Worm (Caenorhabditis elegans) whole organism, mixed stage, embryonic: ENCODE measurements around the gene tbx-39.

Source experiments
- M03D4.4 ChIP-seq: sonication (generic microtip); optimal IDR thresholded peaks from 2 replicates; lab custom pipeline; 2017; ENCODE audit warnings: mild to moderate bottlenecking, missing genetic modification characterization, missing compliant biosample characterization
- blmp-1 ChIP-seq: fragments of 150-350 bp; optimal IDR thresholded peaks from 2 replicates; lab custom pipeline; 2014; ENCODE audit warnings: missing biosample characterization, missing genetic modification characterization
- ceh-39 ChIP-seq: fragments of 150-350 bp; optimal IDR thresholded peaks from 2 replicates; lab custom pipeline; 2014; ENCODE audit warnings: missing biosample characterization, missing genetic modification characterization
- ceh-43 ChIP-seq: fragments of 200-800 bp; sonication (Bioruptor generic); optimal IDR thresholded peaks from 2 replicates; lab custom pipeline; 2018; ENCODE audit warnings: mild to moderate bottlenecking, missing genetic modification characterization, moderate library complexity, missing compliant biosample characterization
- ceh-83 ChIP-seq: fragments of 200-800 bp; sonication (Bioruptor generic); optimal IDR thresholded peaks from 2 replicates; lab custom pipeline; 2018; ENCODE audit warnings: mild to moderate bottlenecking, missing genetic modification characterization, missing compliant biosample characterization
- ces-1 ChIP-seq: fragments of 150-350 bp; optimal IDR thresholded peaks from 2 replicates; lab custom pipeline; 2014; ENCODE audit warnings: missing biosample characterization, missing genetic modification reagents, missing genetic modification characterization
- cnd-1 ChIP-seq: fragments of 200-800 bp; sonication (Bioruptor generic); optimal IDR thresholded peaks from 2 replicates; lab custom pipeline; 2018; ENCODE audit warnings: mild to moderate bottlenecking, missing genetic modification characterization, missing compliant biosample characterization
- drap-1 ChIP-seq: fragments of 200-800 bp; sonication (Bioruptor generic); optimal IDR thresholded peaks from 3 replicates; lab custom pipeline; 2018; ENCODE audit warnings: mild to moderate bottlenecking, missing genetic modification characterization, missing compliant biosample characterization
- elt-1 ChIP-seq: sonication (generic microtip); optimal IDR thresholded peaks from 2 replicates; lab custom pipeline; 2017; ENCODE audit warnings: missing genetic modification characterization, mild to moderate bottlenecking, missing compliant biosample characterization, antibody characterized with exemption, moderate library complexity, borderline replicate concordance; ENCODE audit not compliant: insufficient read depth
- ham-2 ChIP-seq: fragments of 200-800 bp; sonication (Bioruptor generic); optimal IDR thresholded peaks from 2 replicates; lab custom pipeline; 2018; ENCODE audit warnings: mild to moderate bottlenecking, missing genetic modification characterization, missing compliant biosample characterization
- hlh-1 ChIP-seq: fragments of 150-350 bp; optimal IDR thresholded peaks from 2 replicates; lab custom pipeline; 2014; ENCODE audit warnings: missing biosample characterization, missing genetic modification reagents, missing genetic modification characterization
- lin-13 ChIP-seq: fragments of 150-350 bp; optimal IDR thresholded peaks from 2 replicates; lab custom pipeline; 2014; ENCODE audit warnings: missing biosample characterization, missing genetic modification characterization
- lin-32 ChIP-seq: fragments of 200-800 bp; sonication (Bioruptor generic); optimal IDR thresholded peaks from 2 replicates; lab custom pipeline; 2018; ENCODE audit warnings: mild to moderate bottlenecking, missing genetic modification characterization, missing compliant biosample characterization
- lsy-2 ChIP-seq: fragments of 150-350 bp; optimal IDR thresholded peaks from 2 replicates; lab custom pipeline; 2014; ENCODE audit warnings: missing biosample characterization, missing genetic modification characterization
- mab-5 ChIP-seq: fragments of 150-350 bp; optimal IDR thresholded peaks from 2 replicates; lab custom pipeline; 2014; ENCODE audit warnings: missing biosample characterization, missing genetic modification characterization
- mep-1 ChIP-seq: fragments of 150-350 bp; optimal IDR thresholded peaks from 2 replicates; lab custom pipeline; 2017; ENCODE audit warnings: missing biosample characterization, missing genetic modification reagents, missing genetic modification characterization, inconsistent platforms
- mls-2 ChIP-seq: sonication (generic microtip); optimal IDR thresholded peaks from 2 replicates; lab custom pipeline; 2016; ENCODE audit warnings: mild to moderate bottlenecking, missing genetic modification characterization, moderate library complexity, missing compliant biosample characterization
- nhr-12 ChIP-seq: fragments of 150-350 bp; optimal IDR thresholded peaks from 2 replicates; lab custom pipeline; 2014; ENCODE audit warnings: missing biosample characterization, missing genetic modification characterization
- nhr-2 ChIP-seq: fragments of 150-350 bp; optimal IDR thresholded peaks from 2 replicates; lab custom pipeline; 2014; ENCODE audit warnings: missing biosample characterization, missing genetic modification characterization
- nhr-237 ChIP-seq: fragments of 150-350 bp; optimal IDR thresholded peaks from 2 replicates; lab custom pipeline; 2014; ENCODE audit warnings: missing biosample characterization, missing genetic modification characterization
- nhr-28 ChIP-seq: fragments of 150-350 bp; optimal IDR thresholded peaks from 2 replicates; lab custom pipeline; 2014; ENCODE audit warnings: missing biosample characterization, missing genetic modification characterization
- nhr-76 ChIP-seq: sonication (generic microtip); optimal IDR thresholded peaks from 2 replicates; lab custom pipeline; 2017; ENCODE audit warnings: missing biosample characterization, missing genetic modification characterization
- pha-4 ChIP-seq: fragments of 150-350 bp; optimal IDR thresholded peaks from 2 replicates; lab custom pipeline; 2018; ENCODE audit warnings: missing biosample characterization, missing genetic modification reagents, missing genetic modification characterization
- sem-2 ChIP-seq: fragments of 200-800 bp; sonication (Bioruptor generic); optimal IDR thresholded peaks from 2 replicates; lab custom pipeline; 2018; ENCODE audit warnings: mild to moderate bottlenecking, missing genetic modification characterization, missing compliant biosample characterization
- snpc-4 ChIP-seq: fragments of 150-350 bp; optimal IDR thresholded peaks from 2 replicates; lab custom pipeline; 2014; ENCODE audit warnings: missing biosample characterization, missing genetic modification characterization
- sptf-1 ChIP-seq: sonication (generic microtip); optimal IDR thresholded peaks from 2 replicates; lab custom pipeline; 2017; ENCODE audit warnings: mild to moderate bottlenecking, missing genetic modification characterization, moderate library complexity, missing compliant biosample characterization
- tbx-8 ChIP-seq: fragments of 200-800 bp; sonication (Bioruptor generic); optimal IDR thresholded peaks from 2 replicates; lab custom pipeline; 2018; ENCODE audit warnings: mild to moderate bottlenecking, missing genetic modification characterization, moderate library complexity, missing compliant biosample characterization
- unc-120 ChIP-seq: sonication (generic microtip); optimal IDR thresholded peaks from 2 replicates; lab custom pipeline; 2017; ENCODE audit warnings: missing genetic modification characterization, missing compliant biosample characterization; ENCODE audit not compliant: poor library complexity, severe bottlenecking
- unc-62 ChIP-seq: fragments of 150-350 bp; optimal IDR thresholded peaks from 2 replicates; lab custom pipeline; 2014; ENCODE audit warnings: missing biosample characterization, missing genetic modification reagents, missing genetic modification characterization
- zip-8 ChIP-seq: fragments of 150-350 bp; optimal IDR thresholded peaks from 2 replicates; lab custom pipeline; 2014; ENCODE audit warnings: missing biosample characterization, missing genetic modification characterization
- ztf-11 ChIP-seq: fragments of 150-350 bp; optimal IDR thresholded peaks from 2 replicates; lab custom pipeline; 2014; ENCODE audit warnings: missing biosample characterization, missing genetic modification characterization

The tbx-39 gene

ce11 chrIV:15323593-15323992, at the start of gene tbx-39:
Gene tbx-39, plus strand, starts transcription at chrIV:15323893.
- no peak for TF ChIP-seq ceh-43 (GFP tag; lab: Kevin White, UChicago)
- no peak for TF ChIP-seq blmp-1
- no peak for TF ChIP-seq nhr-12 (tag; lab: Kevin White, UChicago)
- no peak for TF ChIP-seq ham-2
- TF ChIP-seq sem-2, result no peak
- TF ChIP-seq ztf-11 (tag; lab: Kevin White, UChicago), result no peak
- TF ChIP-seq unc-120 (tag; lab: Kevin White, UChicago), result no peak
- no peak for TF ChIP-seq nhr-237
- no peak for TF ChIP-seq ces-1 (GFP tag; lab: Kevin White, UChicago)
- no peak for TF ChIP-seq nhr-76 (tag; lab: Kevin White, UChicago)
- TF ChIP-seq lin-32, result no peak
- no peak for TF ChIP-seq lin-13 (tag; lab: Kevin White, UChicago)

DNA sequence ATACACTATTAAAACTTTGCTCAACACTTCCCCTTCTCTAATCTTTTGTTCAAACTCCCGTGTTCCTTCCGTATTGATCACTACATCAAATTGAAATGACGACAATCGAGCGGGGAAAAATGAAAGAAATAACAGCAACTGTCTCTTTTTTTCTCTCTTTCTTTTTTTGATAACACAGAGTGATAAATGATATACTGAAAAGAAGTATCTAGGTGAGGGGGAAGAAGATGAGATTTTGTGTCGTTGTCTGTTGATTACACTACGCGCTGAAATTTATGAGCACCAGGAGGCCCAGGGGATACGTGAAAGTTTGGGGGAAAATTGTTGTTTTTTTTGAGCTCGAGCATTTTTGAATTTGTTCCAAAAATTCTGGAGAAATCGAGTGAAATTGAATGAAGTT, 49.6 kb upstream of the tbx-39 start:
- TF ChIP-seq ceh-43 (GFP tag; lab: Kevin White, UChicago) (no peak), nhr-2 (no peak), cnd-1 (tag; lab: Kevin White, UChicago) (no peak), nhr-237 (no peak), hlh-1 (peak; percentile 44), unc-62 (GFP tag; lab: Kevin White, UChicago) (peak; percentile 55), ceh-83 (GFP tag; lab: Kevin White, UChicago) (no peak)

DNA sequence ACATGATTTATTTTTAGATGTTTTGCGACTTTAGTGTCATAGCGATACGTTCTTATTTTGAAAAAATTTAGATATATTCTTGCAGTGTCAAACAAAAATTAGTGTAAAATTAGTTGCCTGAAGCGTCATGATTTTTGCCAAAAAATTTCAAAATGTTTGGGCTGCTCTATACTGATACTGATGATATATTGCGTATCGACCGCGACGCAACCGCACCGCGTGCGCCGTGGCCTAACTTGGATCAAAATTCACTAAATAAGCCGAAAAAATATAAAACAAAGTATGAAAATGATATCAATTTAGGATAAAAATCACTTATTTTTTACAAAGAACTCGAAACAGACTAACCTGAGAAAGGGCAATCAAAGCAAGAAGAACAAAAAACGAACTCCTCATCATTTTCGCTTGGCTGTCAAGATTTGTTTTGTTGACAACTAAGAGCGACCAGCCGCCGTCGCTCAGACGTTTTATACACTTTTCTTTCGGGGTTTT, 48.3 kb upstream of the tbx-39 start, which contains the start of gene ccg-1:
Gene ccg-1, minus strand, starts transcription at position 442 of the 492 bp plus-strand sequence.
- TF ChIP-seq hlh-1 (no peak), nhr-76 (tag; lab: Kevin White, UChicago) (no peak), lsy-2 (no peak), snpc-4 (tag; lab: Kevin White, UChicago) (no peak), tbx-8 (GFP tag; lab: Kevin White, UChicago) (no peak)

DNA sequence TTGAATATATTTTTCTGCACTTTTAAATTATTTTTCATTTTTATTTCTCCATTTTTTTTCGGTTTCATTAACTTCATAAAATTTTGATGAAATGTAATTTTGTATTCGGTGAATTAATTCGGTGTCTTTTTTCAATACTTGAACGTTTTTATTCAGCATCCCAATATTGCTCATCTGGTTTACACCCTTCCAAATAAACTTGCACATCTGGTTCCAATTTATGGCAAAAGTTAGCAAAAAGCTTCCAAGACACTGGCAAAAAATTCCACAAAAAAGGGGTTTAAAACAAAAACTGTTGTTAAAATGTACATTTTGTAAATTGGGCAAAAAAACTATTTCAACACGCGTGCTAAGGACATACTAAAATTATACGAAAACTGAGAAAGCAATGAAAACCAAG, 43.5 kb upstream of the tbx-39 start:
- TF ChIP-seq lin-32, result no peak
- TF ChIP-seq drap-1 (GFP tag; lab: Kevin White, UChicago), result no peak
- TF ChIP-seq ces-1 (GFP tag; lab: Kevin White, UChicago), result no peak
- TF ChIP-seq ceh-39 (tag; lab: Kevin White, UChicago), result no peak
- TF ChIP-seq lin-13 (tag; lab: Kevin White, UChicago), result no peak
- no peak for TF ChIP-seq pha-4 (tag; lab: Kevin White, UChicago)
- no peak for TF ChIP-seq M03D4.4 (tag; lab: Kevin White, UChicago)
- no peak for TF ChIP-seq zip-8 (tag; lab: Kevin White, UChicago)
- TF ChIP-seq lsy-2, result no peak
- TF ChIP-seq mep-1, result no peak
- no peak for TF ChIP-seq mls-2 (tag; lab: Kevin White, UChicago)
- no peak for TF ChIP-seq mab-5 (tag; lab: Kevin White, UChicago)
- TF ChIP-seq sptf-1, result no peak
- no peak for TF ChIP-seq cnd-1 (tag; lab: Kevin White, UChicago)
- no peak for TF ChIP-seq nhr-28 (tag; lab: Kevin White, UChicago)
- TF ChIP-seq nhr-76 (tag; lab: Kevin White, UChicago), result no peak
- no peak for TF ChIP-seq ztf-11 (tag; lab: Kevin White, UChicago)
- TF ChIP-seq snpc-4 (tag; lab: Kevin White, UChicago), result no peak
- no peak for TF ChIP-seq hlh-1
- no peak for TF ChIP-seq unc-62 (GFP tag; lab: Kevin White, UChicago)

DNA sequence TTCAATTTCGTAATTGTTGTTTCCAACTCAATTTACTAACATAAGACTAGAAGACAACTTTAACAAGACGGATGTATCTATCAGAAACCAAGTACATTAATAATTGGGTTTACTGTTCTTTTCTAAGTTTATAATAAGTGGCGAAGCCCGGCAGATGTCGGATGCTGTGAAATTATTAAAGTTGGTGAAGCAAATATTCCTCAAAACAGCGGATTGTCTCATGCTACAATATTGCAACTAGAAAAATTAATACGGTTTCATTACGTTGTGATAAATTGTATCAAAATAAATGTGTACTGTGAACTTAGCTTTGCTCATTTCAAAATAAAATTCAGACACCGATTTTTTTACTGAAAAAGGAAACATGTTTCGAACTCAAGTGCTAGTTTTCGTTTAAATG, 40.1 kb upstream of the tbx-39 start:
- TF ChIP-seq lin-13 (tag; lab: Kevin White, UChicago) (no peak), M03D4.4 (tag; lab: Kevin White, UChicago) (no peak), tbx-8 (GFP tag; lab: Kevin White, UChicago) (no peak), mls-2 (tag; lab: Kevin White, UChicago) (no peak), elt-1 (tag; lab: Kevin White, UChicago) (no peak), mab-5 (tag; lab: Kevin White, UChicago) (no peak), zip-8 (tag; lab: Kevin White, UChicago) (no peak), pha-4 (tag; lab: Kevin White, UChicago) (no peak), lin-32 (no peak), ztf-11 (tag; lab: Kevin White, UChicago) (no peak), nhr-2 (no peak), blmp-1 (no peak), mep-1 (no peak), nhr-237 (no peak)
